Worm (Caenorhabditis elegans) whole organism, midembryonic: ENCODE data around the gene str-57.

ENCODE experiments used
- T22C8.4 ChIP-seq: fragments of 200-800 bp; sonication (Bioruptor generic); IDR thresholded peaks from 2 replicates; pipeline ENCODE4 v1.3.6; 2022; ENCODE audit warnings: missing genetic modification characterization, missing compliant biosample characterization
- cog-1 ChIP-seq: sonication (generic microtip); optimal IDR thresholded peaks from 2 replicates; lab custom pipeline; 2016; ENCODE audit warnings: missing genetic modification characterization, missing compliant biosample characterization
- flt-1 ChIP-seq: fragments of 200-800 bp; sonication (Bioruptor generic); IDR thresholded peaks from 2 replicates; pipeline ENCODE4 v1.3.6; 2022; ENCODE audit warnings: missing genetic modification characterization, missing compliant biosample characterization
- klf-2 ChIP-seq: fragments of 200-800 bp; sonication (Bioruptor generic); conservative IDR thresholded peaks from 2 replicates; pipeline ENCODE4 v1.3.6; 2022; ENCODE audit warnings: missing genetic modification reagents, missing genetic modification characterization, missing compliant biosample characterization
- med-1 ChIP-seq: sonication (generic microtip); optimal IDR thresholded peaks from 2 replicates; lab custom pipeline; 2017; ENCODE audit warnings: missing genetic modification characterization, mild to moderate bottlenecking, missing compliant biosample characterization, antibody characterized with exemption, missing genetic modification reagents; ENCODE audit not compliant: insufficient read depth
- ref-1 ChIP-seq: fragments of 200-800 bp; sonication (Bioruptor generic); conservative IDR thresholded peaks from 2 replicates; pipeline ENCODE4 v1.3.6; 2022; ENCODE audit warnings: missing genetic modification reagents, missing genetic modification characterization, missing compliant biosample characterization
- tab-1 ChIP-seq: fragments of 200-800 bp; sonication (Bioruptor generic); IDR thresholded peaks from 2 replicates; pipeline ENCODE4 v1.3.6; 2022; ENCODE audit warnings: missing genetic modification characterization, missing compliant biosample characterization
- ztf-23 ChIP-seq: fragments of 200-800 bp; sonication (Bioruptor generic); IDR thresholded peaks from 2 replicates; pipeline ENCODE4 v1.3.6; 2022; ENCODE audit warnings: missing genetic modification reagents, missing genetic modification characterization, missing compliant biosample characterization
- ztf-29 ChIP-seq: fragments of 200-800 bp; sonication (Bioruptor generic); IDR thresholded peaks from 2 replicates; pipeline ENCODE4 v1.3.6; 2022; ENCODE audit warnings: missing genetic modification reagents, missing genetic modification characterization, missing compliant biosample characterization

Gene str-57

DNA sequence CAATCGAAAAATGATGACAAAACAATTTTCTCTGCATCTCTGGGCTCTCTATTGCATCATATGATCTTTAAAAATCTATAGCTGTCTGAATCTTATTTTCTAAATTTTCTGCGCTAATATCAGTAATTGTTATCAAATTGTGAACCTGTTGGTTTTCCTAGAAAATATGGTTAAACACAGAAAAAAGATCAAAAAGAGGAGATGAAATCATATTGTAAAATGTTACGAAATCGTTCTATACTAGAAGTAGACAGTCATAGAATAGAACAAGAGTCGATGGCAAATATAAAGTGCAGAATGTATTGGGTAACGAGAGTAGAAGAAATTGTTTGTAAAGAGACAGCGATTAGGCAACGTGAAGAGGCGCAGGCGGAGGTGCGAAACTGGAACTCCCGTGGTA, 10.2 kb downstream of the str-57 start:
- TF ChIP-seq T22C8.4 (GFP tag; lab: Robert Waterston, UW) (no peak), flt-1 (GFP tag; lab: Robert Waterston, UW) (no peak), tab-1 (GFP tag; lab: Robert Waterston, UW) (no peak), ztf-23 (no peak), klf-2 (no peak), med-1 (no peak)

DNA sequence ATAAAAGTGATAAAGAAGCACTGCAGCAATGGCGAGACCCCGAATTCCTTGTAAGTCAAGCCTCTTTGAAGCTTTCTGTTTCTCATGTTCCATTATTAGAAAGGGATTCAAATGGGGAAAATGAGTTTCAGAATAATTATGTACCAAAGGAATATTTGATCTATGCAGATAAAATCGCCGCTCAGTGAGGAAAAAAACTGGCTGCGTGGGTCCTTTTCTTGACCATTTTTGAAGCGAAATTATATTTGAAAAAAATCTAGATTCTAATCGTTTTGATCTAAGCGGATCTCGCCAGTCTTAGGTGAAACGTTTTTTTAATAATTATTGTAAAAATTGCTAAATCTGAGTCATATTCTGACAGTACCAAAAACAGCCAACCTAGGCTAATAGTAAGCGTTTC, 14.2 kb downstream of the str-57 start, which contains the start of gene oac-42:
oac-42 (minus strand) TSS at position 101 of the 400 bp plus-strand sequence.
- no peak for TF ChIP-seq ztf-29 (GFP tag; lab: Robert Waterston, UW)
- TF ChIP-seq med-1: no peak
- TF ChIP-seq ref-1: no peak
- no peak for TF ChIP-seq T22C8.4 (GFP tag; lab: Robert Waterston, UW)
- no peak for TF ChIP-seq flt-1 (GFP tag; lab: Robert Waterston, UW)
- no peak for TF ChIP-seq klf-2
- no peak for TF ChIP-seq tab-1 (GFP tag; lab: Robert Waterston, UW)
- no peak for TF ChIP-seq cog-1 (tag; lab: Kevin White, UChicago)
- no peak for TF ChIP-seq ztf-23

DNA sequence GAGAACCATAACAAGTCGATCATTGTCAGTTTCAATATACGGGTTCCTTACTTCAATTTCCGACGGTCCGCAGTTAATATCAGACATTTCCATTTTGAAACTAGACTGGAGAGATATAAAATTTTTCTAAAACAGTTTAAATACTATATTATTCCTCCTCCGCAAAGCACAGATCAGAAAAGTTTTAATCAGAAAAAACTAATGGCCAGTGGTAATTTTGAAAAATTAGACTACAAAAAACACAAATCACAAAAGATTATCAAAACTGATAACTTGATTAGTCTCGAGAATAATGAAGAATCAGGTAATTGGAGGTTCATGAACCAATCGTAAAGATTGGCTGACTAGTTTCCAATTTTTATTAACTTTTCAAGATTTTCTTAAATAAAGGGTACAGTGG, 15.5 kb downstream of the str-57 start, which contains the start of gene T06C12.9:
T06C12.9 (minus strand) TSS at position 101 of the 400 bp plus-strand sequence.
- TF ChIP-seq flt-1 (GFP tag; lab: Robert Waterston, UW) (no peak), ztf-23 (no peak), T22C8.4 (GFP tag; lab: Robert Waterston, UW) (no peak), tab-1 (GFP tag; lab: Robert Waterston, UW) (no peak), ref-1 (no peak), med-1 (no peak), ztf-29 (GFP tag; lab: Robert Waterston, UW) (no peak), cog-1 (tag; lab: Kevin White, UChicago) (no peak)

DNA sequence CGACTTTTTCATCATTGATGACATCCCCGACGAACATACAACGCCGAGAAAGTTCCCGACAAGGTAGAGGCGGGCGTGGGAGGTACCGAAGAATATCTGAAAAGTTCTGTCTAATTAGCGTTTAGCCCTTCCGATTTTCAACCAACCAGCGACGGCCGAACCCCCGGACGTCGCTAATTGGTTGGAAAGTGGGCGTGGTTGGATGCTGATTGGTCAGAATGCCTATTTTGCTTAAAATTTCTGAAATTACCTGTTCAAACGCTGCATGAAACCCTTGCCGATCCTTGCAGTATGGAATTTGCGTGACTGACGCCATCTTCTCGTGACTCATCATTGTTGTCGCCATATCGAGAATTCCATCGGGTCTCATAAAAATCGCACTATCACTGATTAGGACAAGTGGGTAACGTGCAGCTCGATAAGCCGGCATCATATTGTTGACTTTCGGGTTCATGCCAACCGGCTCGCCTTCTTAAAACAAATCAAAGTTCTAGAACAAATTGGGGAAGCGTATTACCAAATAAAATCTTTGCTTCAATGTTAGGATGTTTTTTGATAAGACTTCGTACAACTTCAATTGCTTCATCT, 17.3 kb downstream of the str-57 start:
- no peak for TF ChIP-seq med-1

DNA sequence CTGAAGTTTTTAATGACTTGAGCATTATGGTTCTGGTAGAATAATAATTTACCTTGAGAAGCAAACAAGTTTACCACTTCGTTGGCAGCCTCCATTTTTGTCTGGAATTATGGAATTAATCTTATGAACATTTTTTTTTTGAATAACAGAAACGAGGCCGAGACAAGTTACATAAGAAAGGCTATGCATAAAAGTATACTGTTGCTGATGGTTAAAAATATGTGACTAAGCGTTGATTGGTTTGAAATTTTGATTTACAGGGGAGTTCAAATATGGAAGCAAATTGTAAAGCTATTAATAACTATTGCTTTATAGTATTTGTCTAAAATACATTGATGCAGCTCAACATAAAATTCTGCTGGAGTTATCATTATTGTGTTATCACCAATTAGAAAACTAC, 18.3 kb downstream of the str-57 start, which contains the start of gene cgt-1:
cgt-1 (minus strand) TSS at position 101 of the 400 bp plus-strand sequence.
- no peak for TF ChIP-seq cog-1 (tag; lab: Kevin White, UChicago)
- no peak for TF ChIP-seq ref-1
- no peak for TF ChIP-seq klf-2
- no peak for TF ChIP-seq tab-1 (GFP tag; lab: Robert Waterston, UW)
- TF ChIP-seq T22C8.4 (GFP tag; lab: Robert Waterston, UW): no peak
- no peak for TF ChIP-seq ztf-23
- TF ChIP-seq med-1: no peak
- no peak for TF ChIP-seq flt-1 (GFP tag; lab: Robert Waterston, UW)
- TF ChIP-seq ztf-29 (GFP tag; lab: Robert Waterston, UW): no peak

DNA sequence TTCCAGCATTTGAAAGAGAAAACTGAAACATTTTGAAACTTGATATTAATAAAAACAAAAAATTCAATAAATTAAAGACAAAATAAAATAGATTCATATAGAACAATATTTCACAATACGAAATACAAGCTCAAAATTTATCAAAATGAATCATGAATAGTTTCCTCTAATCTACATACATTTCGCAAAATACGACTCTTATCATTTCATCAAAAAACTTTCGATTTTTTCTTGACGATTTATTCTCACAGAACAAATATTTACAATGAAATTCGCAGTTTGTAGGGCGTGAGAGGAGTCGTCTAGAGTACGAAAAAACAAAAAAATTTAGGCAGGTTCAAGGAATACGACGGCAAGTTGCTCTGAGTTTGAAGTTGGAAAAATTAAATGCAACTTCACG, 19.7 kb downstream of the str-57 start:
- TF ChIP-seq ztf-29 (GFP tag; lab: Robert Waterston, UW) (no peak), T22C8.4 (GFP tag; lab: Robert Waterston, UW) (no peak), flt-1 (GFP tag; lab: Robert Waterston, UW) (no peak), cog-1 (tag; lab: Kevin White, UChicago) (no peak), ref-1 (no peak), ztf-23 (no peak), klf-2 (no peak), tab-1 (GFP tag; lab: Robert Waterston, UW) (no peak), med-1 (no peak)

DNA sequence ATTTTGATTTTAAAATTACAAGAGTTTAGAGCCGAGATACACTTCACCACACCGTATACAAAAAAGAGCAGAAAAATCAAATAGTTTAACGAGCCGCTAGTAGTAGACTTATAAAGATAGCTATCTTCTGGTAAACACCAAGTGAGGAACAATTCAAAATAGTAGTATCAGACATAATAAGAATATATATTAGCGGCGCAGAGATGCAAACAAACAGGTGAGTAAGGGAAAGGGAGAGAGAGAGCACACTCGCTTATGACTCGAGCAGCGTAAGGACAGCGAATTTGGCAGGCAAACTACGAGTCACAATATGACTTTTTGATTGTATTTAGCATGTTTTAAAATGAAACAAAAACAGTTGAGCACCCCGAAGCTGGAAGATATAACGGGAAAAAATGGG, 20.8 kb downstream of the str-57 start:
- TF ChIP-seq flt-1 (GFP tag; lab: Robert Waterston, UW) (no peak), T22C8.4 (GFP tag; lab: Robert Waterston, UW) (no peak), ztf-29 (GFP tag; lab: Robert Waterston, UW) (no peak), ref-1 (no peak), med-1 (no peak), klf-2 (no peak), ztf-23 (no peak), tab-1 (GFP tag; lab: Robert Waterston, UW) (no peak), cog-1 (tag; lab: Kevin White, UChicago) (no peak)

DNA sequence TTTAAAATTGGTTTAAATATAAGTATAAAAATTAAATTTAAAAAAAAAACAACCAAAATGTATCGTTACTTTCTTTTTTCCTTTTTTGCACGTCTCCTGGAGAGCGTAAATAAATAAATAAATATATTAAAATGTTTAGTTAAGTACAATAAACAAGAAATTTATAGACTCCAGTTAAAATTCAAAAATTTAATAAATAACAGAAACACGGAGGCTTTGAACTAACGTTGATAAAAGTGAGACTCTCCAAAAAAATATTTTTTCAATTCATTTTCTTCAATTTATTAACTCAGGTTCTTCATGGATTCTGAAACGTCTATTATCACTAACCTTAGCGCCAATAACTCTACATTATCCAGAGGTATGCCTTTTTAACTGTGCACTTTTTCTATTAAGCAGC, 21.3 kb downstream of the str-57 start, which contains the start of gene T06C12.12:
T06C12.12 (plus strand) TSS at position 301 of the 400 bp plus-strand sequence.
- TF ChIP-seq flt-1 (GFP tag; lab: Robert Waterston, UW) (no peak), tab-1 (GFP tag; lab: Robert Waterston, UW) (no peak), med-1 (no peak), T22C8.4 (GFP tag; lab: Robert Waterston, UW) (no peak), ref-1 (no peak), ztf-23 (no peak), klf-2 (no peak), cog-1 (tag; lab: Kevin White, UChicago) (no peak), ztf-29 (GFP tag; lab: Robert Waterston, UW) (no peak)

DNA sequence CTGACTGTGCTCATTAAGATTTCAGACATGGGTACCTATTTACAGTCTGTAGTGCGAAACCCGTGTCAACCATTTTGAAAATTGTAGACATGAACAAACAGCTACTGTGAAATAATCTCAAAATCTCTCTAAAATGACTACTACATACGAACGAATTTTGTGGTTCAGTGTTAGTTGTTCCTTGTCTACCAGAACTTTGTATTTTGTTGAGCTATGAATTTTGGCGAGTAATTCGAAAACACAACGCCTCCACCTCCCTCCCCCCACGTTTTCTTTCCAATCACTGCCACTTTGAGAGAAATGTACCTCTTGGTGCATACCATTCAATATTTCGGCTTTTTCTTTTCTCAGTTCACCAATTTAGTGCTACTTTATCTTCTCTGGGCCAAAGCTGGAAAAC, 22.2 kb downstream of the str-57 start, which contains the start of gene T06C12.11:
T06C12.11 (plus strand) TSS at position 301 of the 400 bp plus-strand sequence.
- TF ChIP-seq med-1 (no peak), flt-1 (GFP tag; lab: Robert Waterston, UW) (no peak), ztf-29 (GFP tag; lab: Robert Waterston, UW) (no peak), T22C8.4 (GFP tag; lab: Robert Waterston, UW) (no peak), klf-2 (no peak), tab-1 (GFP tag; lab: Robert Waterston, UW) (no peak), ztf-23 (no peak), cog-1 (tag; lab: Kevin White, UChicago) (no peak), ref-1 (no peak)

DNA sequence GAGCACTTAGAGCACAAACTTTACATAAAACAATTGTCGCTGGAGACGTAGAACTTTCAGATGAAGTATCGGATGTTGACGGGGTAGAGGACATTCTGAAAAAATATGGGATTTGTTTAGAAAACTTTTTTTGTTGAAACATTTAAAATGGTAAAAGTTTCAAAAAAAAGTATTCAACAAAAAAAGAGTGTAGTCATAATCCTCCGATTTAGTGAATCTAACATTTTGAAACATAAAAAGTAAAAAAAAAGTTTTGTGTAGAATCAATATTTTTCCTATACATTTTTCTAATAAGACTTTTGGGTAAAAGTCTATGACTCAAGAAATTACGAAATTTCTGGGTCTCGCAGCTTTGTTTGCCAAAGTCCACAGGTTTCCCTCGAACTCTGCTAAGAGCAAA, 26.2 kb downstream of the str-57 start, which contains the start of gene nhr-213:
nhr-213 (minus strand) TSS at position 101 of the 400 bp plus-strand sequence.
- TF ChIP-seq med-1 (no peak), klf-2 (no peak), T22C8.4 (GFP tag; lab: Robert Waterston, UW) (no peak), ref-1 (no peak), ztf-29 (GFP tag; lab: Robert Waterston, UW) (no peak), tab-1 (GFP tag; lab: Robert Waterston, UW) (no peak), cog-1 (tag; lab: Kevin White, UChicago) (no peak), flt-1 (GFP tag; lab: Robert Waterston, UW) (no peak), ztf-23 (no peak)
